Fruit fly (Drosophila melanogaster) whole organism, embryonic: ENCODE measurements around the gene CG32462.
A peak's percentile ranks its signal among the peaks of the same experiment; 100 is the strongest.

Experiments
- CG11560 ChIP-seq: fragments of 200-800 bp; sonication (Bioruptor generic); IDR thresholded peaks from 3 replicates; pipeline ENCODE4 v1.3.6; 2022; ENCODE audit warnings: missing biosample characterization, missing genetic modification characterization
- CG11695 ChIP-seq: fragments of 200-800 bp; sonication (Bioruptor generic); IDR thresholded peaks from 3 replicates; pipeline ENCODE4 v1.3.6; 2022; ENCODE audit warnings: missing biosample characterization, missing genetic modification characterization
- CG12219 ChIP-seq: fragments of 200-800 bp; sonication (Bioruptor generic); optimal IDR thresholded peaks from 3 replicates; lab custom pipeline; 2018; ENCODE audit warnings: missing biosample characterization, mild to moderate bottlenecking, missing genetic modification characterization
- CG12769 ChIP-seq: fragments of 200-800 bp; sonication (Bioruptor generic); optimal IDR thresholded peaks from 2 replicates; lab custom pipeline; 2019; ENCODE audit warnings: missing biosample characterization, mild to moderate bottlenecking, missing genetic modification characterization, moderate library complexity
- CG13123 ChIP-seq: fragments of 200-800 bp; sonication (Bioruptor generic); optimal IDR thresholded peaks from 2 replicates; lab custom pipeline; 2016; ENCODE audit warnings: missing biosample characterization, missing genetic modification characterization
- CG17829 ChIP-seq: fragments of 200-800 bp; optimal IDR thresholded peaks from 2 replicates; lab custom pipeline; 2019; ENCODE audit warnings: missing biosample characterization, mild to moderate bottlenecking, missing genetic modification characterization, moderate library complexity
- CG1792 ChIP-seq: fragments of 200-800 bp; sonication (Bioruptor generic); optimal IDR thresholded peaks from 2 replicates; lab custom pipeline; 2016; ENCODE audit warnings: missing biosample characterization, missing genetic modification characterization
- CG1832 ChIP-seq: fragments of 200-800 bp; sonication (Bioruptor generic); optimal IDR thresholded peaks from 2 replicates; lab custom pipeline; 2017; ENCODE audit warnings: missing biosample characterization, mild to moderate bottlenecking, missing genetic modification characterization, inconsistent platforms
- CG2199 ChIP-seq: fragments of 200-800 bp; sonication (Bioruptor generic); IDR thresholded peaks from 3 replicates; pipeline ENCODE4 v1.3.6; 2022; ENCODE audit warnings: missing biosample characterization, missing genetic modification characterization
- CG2712 ChIP-seq: fragments of 200-800 bp; optimal IDR thresholded peaks from 3 replicates; lab custom pipeline; 2019; ENCODE audit warnings: missing biosample characterization, mild to moderate bottlenecking, missing genetic modification characterization, moderate library complexity
- CG31441 ChIP-seq: fragments of 200-800 bp; sonication (Bioruptor generic); IDR thresholded peaks from 2 replicates; pipeline ENCODE4 v1.3.6; 2022; ENCODE audit warnings: missing biosample characterization, missing genetic modification characterization
- CG34422 ChIP-seq: fragments of 200-800 bp; sonication (Bioruptor generic); IDR thresholded peaks from 3 replicates; pipeline ENCODE4 v1.3.6; 2022; ENCODE audit warnings: missing biosample characterization, missing genetic modification characterization
- CG3847 ChIP-seq: fragments of 200-800 bp; sonication (Bioruptor generic); IDR thresholded peaks from 2 replicates; pipeline ENCODE4 v1.3.6; 2022; ENCODE audit warnings: missing biosample characterization, missing genetic modification characterization
- CG43689 ChIP-seq: fragments of 200-800 bp; sonication (Bioruptor generic); IDR thresholded peaks from 2 replicates; pipeline ENCODE4 v1.3.6; 2022; ENCODE audit warnings: missing biosample characterization, missing genetic modification characterization
- CG4617 ChIP-seq: fragments of 200-800 bp; sonication (Bioruptor generic); optimal IDR thresholded peaks from 3 replicates; lab custom pipeline; 2016; ENCODE audit warnings: missing biosample characterization, missing genetic modification characterization, borderline replicate concordance
- CG4854 ChIP-seq: fragments of 200-800 bp; sonication (Bioruptor generic); optimal IDR thresholded peaks from 2 replicates; lab custom pipeline; 2016; ENCODE audit warnings: missing biosample characterization, missing genetic modification characterization, inconsistent platforms
- CG6791 ChIP-seq: fragments of 200-800 bp; sonication (Bioruptor generic); IDR thresholded peaks from 3 replicates; pipeline ENCODE4 v1.3.6; 2022; ENCODE audit warnings: missing biosample characterization, missing genetic modification characterization; ENCODE audit not compliant: partially characterized antibody
- CG7786 ChIP-seq: fragments of 200-800 bp; sonication (Bioruptor generic); optimal IDR thresholded peaks from 2 replicates; lab custom pipeline; 2016; ENCODE audit warnings: missing biosample characterization, missing genetic modification characterization
- CG8924 ChIP-seq: fragments of 200-800 bp; optimal IDR thresholded peaks from 3 replicates; lab custom pipeline; 2019; ENCODE audit warnings: missing biosample characterization, mild to moderate bottlenecking, missing genetic modification characterization, moderate library complexity
- CG8944 ChIP-seq: fragments of 200-800 bp; sonication (Bioruptor generic); optimal IDR thresholded peaks from 3 replicates; lab custom pipeline; 2016; ENCODE audit warnings: missing biosample characterization, missing genetic modification characterization
- CTCF ChIP-seq: fragments of 200-800 bp; sonication (Bioruptor generic); optimal IDR thresholded peaks from 2 replicates; lab custom pipeline; 2017; ENCODE audit warnings: missing biosample characterization, mild to moderate bottlenecking, missing genetic modification characterization, moderate library complexity
- CrebB ChIP-seq: fragments of 200-800 bp; sonication (Bioruptor generic); optimal IDR thresholded peaks from 3 replicates; lab custom pipeline; 2018; ENCODE audit warnings: missing biosample characterization, mild to moderate bottlenecking, missing genetic modification characterization
- Dp ChIP-seq: fragments of 200-800 bp; sonication (Bioruptor generic); optimal IDR thresholded peaks from 2 replicates; lab custom pipeline; 2018; ENCODE audit warnings: missing biosample characterization, mild to moderate bottlenecking, missing genetic modification characterization, moderate library complexity
- HmgD ChIP-seq: fragments of 200-800 bp; sonication (Bioruptor generic); optimal IDR thresholded peaks from 3 replicates; lab custom pipeline; 2016; ENCODE audit warnings: missing biosample characterization, missing genetic modification characterization
- Lhr ChIP-seq: fragments of 200-800 bp; sonication (Bioruptor generic); optimal IDR thresholded peaks from 3 replicates; lab custom pipeline; 2017; ENCODE audit warnings: mild to moderate bottlenecking, missing biosample characterization, missing genetic modification reagents, missing genetic modification characterization
- Lim3 ChIP-seq: fragments of 200-800 bp; sonication (Bioruptor generic); IDR thresholded peaks from 2 replicates; pipeline ENCODE4 v1.3.6; 2022; ENCODE audit warnings: missing biosample characterization, missing genetic modification characterization
- Rfx ChIP-seq: fragments of 200-800 bp; sonication (Bioruptor generic); IDR thresholded peaks from 2 replicates; pipeline ENCODE4 v1.3.6; 2022; ENCODE audit warnings: missing biosample characterization, missing genetic modification characterization
- Sry-δ ChIP-seq: fragments of 200-800 bp; sonication (Bioruptor generic); optimal IDR thresholded peaks from 2 replicates; lab custom pipeline; 2016; ENCODE audit warnings: missing biosample characterization, missing genetic modification characterization
- Stat92E ChIP-seq, 3 experiments: fragments of >200 bp in 2 of 3; fragments of 200-800 bp in 1 of 3; sonication (Bioruptor generic) in 1 of 3; optimal IDR thresholded peaks; 2 replicates each; lab custom pipeline; 2017 to 2019; ENCODE audit warnings: missing biosample characterization in 3 of 3, missing genetic modification characterization in 3 of 3, mild to moderate bottlenecking in 1 of 3, moderate library complexity in 1 of 3
- Xrp1 ChIP-seq: fragments of 200-800 bp; sonication (Bioruptor generic); IDR thresholded peaks from 2 replicates; pipeline ENCODE4 v1.3.6; 2022; ENCODE audit warnings: missing biosample characterization, missing genetic modification characterization
- YL-1 ChIP-seq: fragments of 200-800 bp; sonication (Bioruptor generic); optimal IDR thresholded peaks from 3 replicates; lab custom pipeline; 2017; ENCODE audit warnings: missing biosample characterization, mild to moderate bottlenecking, missing genetic modification characterization
- amos ChIP-seq: fragments of 200-800 bp; sonication (Bioruptor generic); IDR thresholded peaks from 2 replicates; pipeline ENCODE4 v1.3.6; 2022; ENCODE audit warnings: missing biosample characterization, missing genetic modification characterization; ENCODE audit not compliant: partially characterized antibody
- ato ChIP-seq: fragments of 200-800 bp; sonication (Bioruptor generic); IDR thresholded peaks from 2 replicates; pipeline ENCODE4 v1.3.6; 2022; ENCODE audit warnings: missing biosample characterization, missing genetic modification characterization; ENCODE audit not compliant: partially characterized antibody
- cg ChIP-seq: fragments of 200-800 bp; sonication (Bioruptor generic); optimal IDR thresholded peaks from 3 replicates; lab custom pipeline; 2019; ENCODE audit warnings: missing biosample characterization, mild to moderate bottlenecking, missing genetic modification characterization, moderate library complexity
- cwo ChIP-seq: fragments of 200-800 bp; sonication (Bioruptor generic); optimal IDR thresholded peaks from 3 replicates; lab custom pipeline; 2017; ENCODE audit warnings: missing biosample characterization, missing genetic modification characterization, mild to moderate bottlenecking, moderate library complexity, missing genetic modification reagents
- fd64A ChIP-seq: fragments of 200-800 bp; sonication (Bioruptor generic); optimal IDR thresholded peaks from 3 replicates; lab custom pipeline; 2018; ENCODE audit warnings: missing biosample characterization, mild to moderate bottlenecking, missing genetic modification characterization
- hb ChIP-seq: fragments of 200-800 bp; sonication (Bioruptor generic); IDR thresholded peaks from 3 replicates; pipeline ENCODE4 v1.3.6; 2022; ENCODE audit warnings: missing biosample characterization, missing genetic modification characterization; ENCODE audit not compliant: partially characterized antibody
- knrl ChIP-seq: fragments of 200-800 bp; sonication (Bioruptor generic); IDR thresholded peaks from 3 replicates; pipeline ENCODE4 v1.3.6; 2022; ENCODE audit warnings: missing biosample characterization, missing genetic modification characterization; ENCODE audit not compliant: partially characterized antibody
- lab ChIP-seq: fragments of 200-800 bp; sonication (Bioruptor generic); optimal IDR thresholded peaks from 3 replicates; lab custom pipeline; 2017; ENCODE audit warnings: missing biosample characterization, missing genetic modification characterization, mild to moderate bottlenecking, moderate library complexity, missing genetic modification reagents
- nau ChIP-seq: fragments of 200-800 bp; sonication (Bioruptor generic); optimal IDR thresholded peaks from 3 replicates; lab custom pipeline; 2017; ENCODE audit warnings: missing biosample characterization, mild to moderate bottlenecking, missing genetic modification characterization, missing genetic modification reagents
- nerfin-1 ChIP-seq: fragments of 200-800 bp; sonication (Bioruptor generic); optimal IDR thresholded peaks from 3 replicates; lab custom pipeline; 2019; ENCODE audit warnings: missing biosample characterization, mild to moderate bottlenecking, missing genetic modification characterization, moderate library complexity
- nerfin-2 ChIP-seq: fragments of 200-800 bp; sonication (Bioruptor generic); IDR thresholded peaks from 2 replicates; pipeline ENCODE4 v1.3.6; 2022; ENCODE audit warnings: missing biosample characterization, missing genetic modification characterization; ENCODE audit not compliant: partially characterized antibody
- nmo ChIP-seq: fragments of 200-800 bp; sonication (Bioruptor generic); optimal IDR thresholded peaks from 2 replicates; lab custom pipeline; 2018; ENCODE audit warnings: missing biosample characterization, mild to moderate bottlenecking, missing genetic modification characterization, moderate library complexity
- otp ChIP-seq: fragments of 200-800 bp; sonication (Bioruptor generic); IDR thresholded peaks from 3 replicates; pipeline ENCODE4, ENCODE4 v1.3.6; 2022; ENCODE audit warnings: missing biosample characterization, missing genetic modification characterization
- pnt ChIP-seq: fragments of 200-800 bp; sonication (Bioruptor generic); optimal IDR thresholded peaks from 3 replicates; lab custom pipeline; 2016; ENCODE audit warnings: missing biosample characterization, missing genetic modification characterization
- pros ChIP-seq: fragments of 200-800 bp; sonication (Bioruptor generic); optimal IDR thresholded peaks from 3 replicates; lab custom pipeline; 2019; ENCODE audit warnings: missing biosample characterization, mild to moderate bottlenecking, missing genetic modification characterization, moderate library complexity
- stwl ChIP-seq: fragments of 200-800 bp; sonication (Bioruptor generic); optimal IDR thresholded peaks from 3 replicates; lab custom pipeline; 2018; ENCODE audit warnings: missing biosample characterization, mild to moderate bottlenecking, missing genetic modification characterization, moderate library complexity
- toy ChIP-seq: fragments of 200-800 bp; sonication (Bioruptor generic); IDR thresholded peaks from 2 replicates; pipeline ENCODE4 v1.3.6; 2022; ENCODE audit warnings: missing biosample characterization, missing genetic modification characterization
- yki ChIP-seq: fragments of >200 bp; optimal IDR thresholded peaks from 3 replicates; lab custom pipeline; 2018
- zen ChIP-seq: fragments of 200-800 bp; sonication (Bioruptor generic); optimal IDR thresholded peaks from 3 replicates; lab custom pipeline; 2018; ENCODE audit warnings: missing biosample characterization, mild to moderate bottlenecking, missing genetic modification characterization, moderate library complexity

Gene CG32462

dm6 chr3L:22871845-22872361 is 18.6 kb upstream of the CG32462 start, which contains the start of the genes CG11109 and Arf1 (continued):
- TF ChIP-seq nerfin-1 (tag; lab: Kevin White, UChicago) = peak; percentile 29
- peak; percentile 19 for TF ChIP-seq nmo (GFP tag; lab: Kevin White, UChicago)
- peak; percentile 64 for TF ChIP-seq cg (GFP tag; lab: Kevin White, UChicago)
- no peak for TF ChIP-seq Xrp1 (GFP tag; lab: Robert Waterston, UW)
- peak; percentile 30 for TF ChIP-seq CG8924 (tag; lab: Kevin White, UChicago)
- 0 out of 3 replicates have a peak, but pooled peaks have one; percentile 11 for TF ChIP-seq CG2199 (GFP tag; lab: Robert Waterston, UW)
- TF ChIP-seq CG17829 (tag; lab: Kevin White, UChicago) = peak; percentile 29
- peak; percentile 92 for TF ChIP-seq CG11560 (tag; lab: Robert Waterston, UW)
- no peak for TF ChIP-seq cwo (GFP tag; lab: Kevin White, UChicago)
- peak; percentile 13 for TF ChIP-seq CG2712 (tag; lab: Kevin White, UChicago)
- peak; percentile 85 for TF ChIP-seq amos (GFP tag; lab: Robert Waterston, UW)
- TF ChIP-seq pnt (GFP tag; lab: Kevin White, UChicago) = no peak
- peak; percentile 25; the same call in 1 of the 3 replicates for TF ChIP-seq CG11695 (GFP tag; lab: Robert Waterston, UW)
- TF ChIP-seq CG4854 = peak; percentile 86
- no peak for TF ChIP-seq lab (GFP tag; lab: Kevin White, UChicago)
- TF ChIP-seq yki (lab: Kevin White, UChicago) = no peak
- TF ChIP-seq CG12769 (tag; lab: Kevin White, UChicago) = peak; percentile 30
- TF ChIP-seq CG43689 (GFP tag; lab: Robert Waterston, UW) = no peak
- peak; percentile 2 for TF ChIP-seq HmgD
- peak; percentile 45 for TF ChIP-seq CG3847
- TF ChIP-seq CG13123 (GFP tag; lab: Kevin White, UChicago) = no peak
- TF ChIP-seq Rfx (GFP tag; lab: Robert Waterston, UW) = peak; percentile 56
- TF ChIP-seq CrebB (tag; lab: Kevin White, UChicago) = peak; percentile 36
- no peak for TF ChIP-seq Lhr (GFP tag; lab: Kevin White, UChicago)
- TF ChIP-seq Lim3 (GFP tag; lab: Robert Waterston, UW) = no peak
- TF ChIP-seq hb = peak; percentile 7; the same call in 1 of the 3 replicates
- TF ChIP-seq CG1792 (GFP tag; lab: Kevin White, UChicago) = no peak
- peak; percentile 67 for TF ChIP-seq CG1832
- no peak for TF ChIP-seq toy (GFP tag; lab: Robert Waterston, UW)
- peak; percentile 85 for TF ChIP-seq Sry-δ (GFP tag; lab: Kevin White, UChicago)
- peak; percentile 0 for TF ChIP-seq CG12219 (GFP tag; lab: Kevin White, UChicago)
- no peak for TF ChIP-seq fd64A
- TF ChIP-seq CG8944 (GFP tag; lab: Kevin White, UChicago) = no peak
- peak; percentile 58 for TF ChIP-seq CG4617 (GFP tag; lab: Kevin White, UChicago)
- TF ChIP-seq CG6791 = peak; percentile 89
- TF ChIP-seq knrl (GFP tag; lab: Robert Waterston, UW) = peak; percentile 62
- TF ChIP-seq CTCF = no peak
- TF ChIP-seq YL-1 (GFP tag; lab: Kevin White, UChicago) = peak; percentile 94
- TF ChIP-seq pros (GFP tag; lab: Kevin White, UChicago) = no peak
- peak in 1 of 3 experiments; percentile 15 for TF ChIP-seq Stat92E (GFP tag; optimal IDR thresholded peaks at IDR 0.05; lab: Kevin White, UChicago)
- peak; percentile 74 for TF ChIP-seq stwl (tag; lab: Kevin White, UChicago)
- TF ChIP-seq CG34422 (GFP tag; lab: Robert Waterston, UW) = 0 out of 3 replicates have a peak, but pooled peaks have one; percentile 22
- TF ChIP-seq otp (GFP tag; lab: Robert Waterston, UW) = no peak
- TF ChIP-seq ato (GFP tag; lab: Robert Waterston, UW) = peak; percentile 84
- TF ChIP-seq nau = peak; percentile 1
- TF ChIP-seq CG7786 (GFP tag; lab: Kevin White, UChicago) = no peak
- 0 out of 2 replicates have a peak, but pooled peaks have one; percentile 7 for TF ChIP-seq CG31441
- peak; percentile 0 for TF ChIP-seq zen
- TF ChIP-seq Dp = peak; percentile 48
- TF ChIP-seq nerfin-2 = peak; percentile 56; the same call in 1 of the 2 replicates
